Worm (Caenorhabditis elegans) whole organism, L4 larva: Measurements from ENCODE around the gene egl-43.

ENCODE experiments used
- F44E2.7 ChIP-seq: fragments of 200-800 bp; sonication (Bioruptor generic); IDR thresholded peaks from 2 replicates; pipeline ENCODE4 v2.1.2; 2022; ENCODE audit warnings: missing genetic modification characterization, missing compliant biosample characterization
- Y105C5A.15 ChIP-seq: fragments of 200-800 bp; sonication (Bioruptor generic); IDR thresholded peaks from 2 replicates; pipeline ENCODE4 v1.3.6; 2022; ENCODE audit warnings: missing genetic modification characterization, missing compliant biosample characterization
- Y48G9A.11 ChIP-seq: fragments of 200-800 bp; sonication (Bioruptor generic); IDR thresholded peaks from 2 replicates; pipeline ENCODE4 v1.3.6; 2022; ENCODE audit warnings: missing genetic modification reagents, missing genetic modification characterization, missing compliant biosample characterization
- Y75B8A.6 ChIP-seq: fragments of 200-800 bp; sonication (Bioruptor generic); IDR thresholded peaks from 2 replicates; pipeline ENCODE4 v1.3.6; 2022; ENCODE audit warnings: missing genetic modification reagents, missing genetic modification characterization, missing compliant biosample characterization
- ZK546.5 ChIP-seq, 2 experiments: sonication (generic microtip); optimal IDR thresholded peaks; 2 replicates each; lab custom pipeline; 2017; ENCODE audit warnings: missing biosample characterization in 2 of 2, missing genetic modification characterization in 2 of 2
- ama-1 ChIP-seq: fragments of 150-350 bp; optimal IDR thresholded peaks from 2 replicates; lab custom pipeline; 2014; ENCODE audit warnings: inconsistent platforms, mixed read lengths
- arid-1 ChIP-seq: fragments of 200-800 bp; sonication (Bioruptor generic); conservative IDR thresholded peaks from 2 replicates; pipeline ENCODE4 v1.3.6; 2022; ENCODE audit warnings: missing genetic modification reagents, missing genetic modification characterization, missing compliant biosample characterization
- ceh-20 ChIP-seq: fragments of 200-800 bp; sonication (Bioruptor generic); IDR thresholded peaks from 2 replicates; pipeline ENCODE4 v1.3.6; 2022; ENCODE audit warnings: missing genetic modification reagents, missing genetic modification characterization, missing compliant biosample characterization
- ceh-62 ChIP-seq: sonication (generic microtip); optimal IDR thresholded peaks from 2 replicates; lab custom pipeline; 2017; ENCODE audit warnings: missing biosample characterization, missing genetic modification characterization
- ceh-82 ChIP-seq: sonication (generic microtip); optimal IDR thresholded peaks from 2 replicates; lab custom pipeline; 2017; ENCODE audit warnings: missing biosample characterization, missing genetic modification characterization
- ctbp-1 ChIP-seq: fragments of 200-800 bp; sonication (Bioruptor generic); IDR thresholded peaks from 2 replicates; pipeline ENCODE4 v1.3.6; 2022; ENCODE audit warnings: missing genetic modification reagents, missing genetic modification characterization, missing compliant biosample characterization
- daf-16 ChIP-seq, 3 experiments: sonication (generic microtip); optimal IDR thresholded peaks; 2 replicates each; lab custom pipeline; 2016 to 2017; ENCODE audit warnings: missing genetic modification characterization in 3 of 3, missing genetic modification reagents in 3 of 3, mild to moderate bottlenecking in 2 of 3, missing compliant biosample characterization in 2 of 3, missing biosample characterization in 1 of 3, moderate library complexity in 1 of 3
- daf-19 ChIP-seq: fragments of 200-800 bp; sonication (Bioruptor generic); conservative IDR thresholded peaks from 2 replicates; pipeline ENCODE4 v1.3.6; 2022; ENCODE audit warnings: missing genetic modification characterization, missing compliant biosample characterization
- daf-8 ChIP-seq: fragments of 200-800 bp; sonication (Bioruptor generic); IDR thresholded peaks from 2 replicates; pipeline ENCODE4 v1.3.6; 2022; ENCODE audit warnings: missing genetic modification characterization, missing compliant biosample characterization
- dmd-8 ChIP-seq: fragments of 200-800 bp; sonication (Bioruptor generic); IDR thresholded peaks from 2 replicates; pipeline ENCODE4 v1.3.6; 2022; ENCODE audit warnings: missing genetic modification characterization, missing compliant biosample characterization
- dpl-1 ChIP-seq: fragments of 150-350 bp; optimal IDR thresholded peaks from 2 replicates; lab custom pipeline; 2014; ENCODE audit warnings: missing biosample characterization, missing genetic modification reagents, missing genetic modification characterization
- duxl-1 ChIP-seq: sonication (generic microtip); optimal IDR thresholded peaks from 2 replicates; lab custom pipeline; 2016; ENCODE audit warnings: mild to moderate bottlenecking, missing genetic modification characterization, moderate library complexity, missing compliant biosample characterization; ENCODE audit not compliant: poor library complexity
- dve-1 ChIP-seq: sonication (generic microtip); optimal IDR thresholded peaks from 2 replicates; lab custom pipeline; 2017; ENCODE audit warnings: antibody characterized with exemption, mild to moderate bottlenecking, missing genetic modification characterization, missing compliant biosample characterization; ENCODE audit not compliant: insufficient read depth
- egl-27 ChIP-seq: sonication (generic microtip); optimal IDR thresholded peaks from 3 replicates; lab custom pipeline; 2017; ENCODE audit warnings: missing biosample characterization, missing genetic modification reagents, missing genetic modification characterization
- hlh-30 ChIP-seq: sonication (generic microtip); optimal IDR thresholded peaks from 2 replicates; lab custom pipeline; 2017; ENCODE audit warnings: antibody characterized with exemption, mild to moderate bottlenecking, missing genetic modification characterization, missing compliant biosample characterization; ENCODE audit not compliant: insufficient read depth
- jun-1 ChIP-seq: fragments of 150-350 bp; optimal IDR thresholded peaks from 2 replicates; lab custom pipeline; 2014; ENCODE audit warnings: missing biosample characterization, missing genetic modification reagents, missing genetic modification characterization
- lin-1 ChIP-seq: fragments of 200-800 bp; sonication (Bioruptor generic); IDR thresholded peaks from 2 replicates; pipeline ENCODE4 v1.3.6; 2022; ENCODE audit warnings: missing genetic modification reagents, missing genetic modification characterization, missing compliant biosample characterization
- lsy-2 ChIP-seq, 2 experiments: fragments of 150-350 bp in 1 of 2; sonication (generic microtip) in 1 of 2; optimal IDR thresholded peaks; 2 replicates each; lab custom pipeline; 2014 to 2017; ENCODE audit warnings: missing biosample characterization in 2 of 2, missing genetic modification characterization in 2 of 2
- madf-9 ChIP-seq: fragments of 200-800 bp; sonication (Bioruptor generic); conservative IDR thresholded peaks from 2 replicates; pipeline ENCODE4 v1.3.6; 2022; ENCODE audit warnings: missing genetic modification reagents, missing genetic modification characterization, missing compliant biosample characterization
- mxl-2 ChIP-seq: fragments of 200-800 bp; sonication (Bioruptor generic); conservative IDR thresholded peaks from 2 replicates; pipeline ENCODE4 v1.3.6; 2022; ENCODE audit warnings: missing genetic modification reagents, missing genetic modification characterization, missing compliant biosample characterization
- mxl-3 ChIP-seq: fragments of 200-800 bp; sonication (Bioruptor generic); optimal IDR thresholded peaks from 2 replicates; lab custom pipeline; 2018; ENCODE audit warnings: mild to moderate bottlenecking, missing genetic modification characterization, missing compliant biosample characterization
- nhr-10 ChIP-seq: fragments of 150-350 bp; optimal IDR thresholded peaks from 2 replicates; lab custom pipeline; 2014; ENCODE audit warnings: missing biosample characterization, missing genetic modification characterization
- nhr-102 ChIP-seq: sonication (generic microtip); optimal IDR thresholded peaks from 2 replicates; lab custom pipeline; 2016; ENCODE audit warnings: mild to moderate bottlenecking, missing genetic modification characterization, moderate library complexity, missing compliant biosample characterization
- nhr-237 ChIP-seq: sonication (generic microtip); optimal IDR thresholded peaks from 2 replicates; lab custom pipeline; 2017; ENCODE audit warnings: missing biosample characterization, missing genetic modification characterization
- nhr-25 ChIP-seq: sonication (generic microtip); optimal IDR thresholded peaks from 2 replicates; lab custom pipeline; 2017; ENCODE audit warnings: missing genetic modification characterization, mild to moderate bottlenecking, missing compliant biosample characterization, antibody characterized with exemption, moderate library complexity, borderline replicate concordance; ENCODE audit not compliant: insufficient read depth
- nhr-6 ChIP-seq: fragments of 150-350 bp; optimal IDR thresholded peaks from 2 replicates; lab custom pipeline; 2014; ENCODE audit warnings: missing biosample characterization, missing genetic modification characterization
- pqm-1 ChIP-seq: sonication (generic microtip); optimal IDR thresholded peaks from 2 replicates; lab custom pipeline; 2017; ENCODE audit warnings: missing biosample characterization, missing genetic modification characterization
- rbr-2 ChIP-seq: sonication (generic microtip); optimal IDR thresholded peaks from 2 replicates; lab custom pipeline; 2016; ENCODE audit warnings: missing genotype, missing genetic modification characterization, missing compliant biosample characterization
- sdz-12 ChIP-seq: fragments of 200-800 bp; sonication (Bioruptor generic); optimal IDR thresholded peaks from 2 replicates; lab custom pipeline; 2018; ENCODE audit warnings: mild to moderate bottlenecking, missing genetic modification characterization, missing compliant biosample characterization
- set-16 ChIP-seq: fragments of 200-800 bp; sonication (Bioruptor generic); IDR thresholded peaks from 2 replicates; pipeline ENCODE4 v1.3.6; 2022; ENCODE audit warnings: missing genetic modification reagents, missing genetic modification characterization, missing compliant biosample characterization
- unc-130 ChIP-seq: sonication (generic microtip); optimal IDR thresholded peaks from 2 replicates; lab custom pipeline; 2016; ENCODE audit warnings: missing genetic modification reagents, missing genetic modification characterization, missing compliant biosample characterization
- unc-62 ChIP-seq, 3 experiments: fragments of 150-350 bp in 1 of 3; sonication (generic microtip); optimal IDR thresholded peaks in 2 of 3; peaks in 1 of 3; 1 replicate in 1 of 3; 2 replicates in 2 of 3; lab custom pipeline; 2014 to 2017; ENCODE audit warnings: missing biosample characterization in 3 of 3, missing genetic modification characterization in 3 of 3, missing genetic modification reagents in 3 of 3, missing genotype in 1 of 3
- vab-7 ChIP-seq: fragments of 200-800 bp; sonication (Bioruptor generic); IDR thresholded peaks from 2 replicates; pipeline ENCODE4 v1.3.6; 2022; ENCODE audit warnings: missing genetic modification reagents, missing genetic modification characterization, missing compliant biosample characterization
- zfp-2 ChIP-seq: sonication (generic microtip); optimal IDR thresholded peaks from 2 replicates; lab custom pipeline; 2016; ENCODE audit warnings: mild to moderate bottlenecking, missing genetic modification characterization, missing compliant biosample characterization
- zfp-3 ChIP-seq: fragments of 200-800 bp; sonication (Bioruptor generic); conservative IDR thresholded peaks from 2 replicates; pipeline ENCODE4 v1.3.6; 2022; ENCODE audit warnings: missing genetic modification reagents, missing genetic modification characterization, missing compliant biosample characterization
- zip-2 ChIP-seq: fragments of 150-350 bp; optimal IDR thresholded peaks from 2 replicates; lab custom pipeline; 2014; ENCODE audit warnings: missing biosample characterization, missing genetic modification characterization
- ztf-7 ChIP-seq: fragments of 150-350 bp; optimal IDR thresholded peaks from 2 replicates; lab custom pipeline; 2014; ENCODE audit warnings: missing biosample characterization, missing genetic modification characterization

The egl-43 gene

ce11 chrII:9935044-9935599 lies 19.9 kb upstream of the egl-43 start (continued):
- TF ChIP-seq egl-27 (no peak), vab-7 (GFP tag; lab: Robert Waterston, UW) (no peak), Y105C5A.15 (GFP tag; lab: Robert Waterston, UW) (no peak), zfp-3 (no peak), nhr-237 (tag; lab: Kevin White, UChicago) (no peak), zfp-2 (no peak), lsy-2 (tag; optimal IDR thresholded peaks at IDR 0.05; lab: Kevin White, UChicago) (no peak), rbr-2 (tag; lab: Kevin White, UChicago) (no peak), mxl-3 (GFP tag; lab: Kevin White, UChicago) (no peak), jun-1 (tag; lab: Kevin White, UChicago) (no peak), ceh-62 (no peak), arid-1 (no peak), ctbp-1 (GFP tag; lab: Robert Waterston, UW) (no peak), dve-1 (tag; lab: Kevin White, UChicago) (peak; percentile 68), ama-1 (lab: Kevin White, UChicago) (no peak), Y48G9A.11 (GFP tag; lab: Robert Waterston, UW) (no peak), ceh-20 (no peak), madf-9 (GFP tag; lab: Robert Waterston, UW) (0 out of 2 replicates have a peak, but pooled peaks have one; percentile 8), nhr-10 (peak; percentile 3), nhr-102 (no peak), lin-1 (GFP tag; lab: Robert Waterston, UW) (no peak), sdz-12 (GFP tag; lab: Kevin White, UChicago) (no peak), set-16 (GFP tag; lab: Robert Waterston, UW) (no peak), duxl-1 (tag; lab: Kevin White, UChicago) (peak; percentile 26), ztf-7 (tag; lab: Kevin White, UChicago) (no peak), dpl-1 (GFP tag; lab: Kevin White, UChicago) (no peak), mxl-2 (no peak), zip-2 (no peak), ceh-82 (tag; lab: Kevin White, UChicago) (no peak), Y75B8A.6 (GFP tag; lab: Robert Waterston, UW) (no peak), pqm-1 (tag; lab: Kevin White, UChicago) (peak; percentile 53), nhr-6 (tag; lab: Kevin White, UChicago) (no peak), daf-19 (GFP tag; lab: Robert Waterston, UW) (no peak), hlh-30 (no peak), ZK546.5 (tag; optimal IDR thresholded peaks at IDR 0.05; lab: Kevin White, UChicago) (no peak), unc-130 (GFP tag; lab: Kevin White, UChicago) (no peak), dmd-8 (no peak), F44E2.7 (GFP tag; lab: Robert Waterston, UW) (no peak), nhr-25 (tag; lab: Kevin White, UChicago) (peak; percentile 16)

ce11 chrII:9935664-9936063 lies 19.3 kb upstream of the egl-43 start:
- TF ChIP-seq daf-8 (GFP tag; lab: Robert Waterston, UW) (no peak), daf-16 (GFP tag; optimal IDR thresholded peaks at IDR 0.05; lab: Kevin White, UChicago) (no peak), daf-16 (tag; optimal IDR thresholded peaks at IDR 0.05; lab: Kevin White, UChicago) (peak; percentile 21), unc-62 (GFP tag; optimal IDR thresholded peaks at IDR 0.05 in 1 of 2; lab: Kevin White, UChicago) (peak in 1 of 2 experiments; percentile 55), unc-62 (tag; optimal IDR thresholded peaks at IDR 0.05; lab: Kevin White, UChicago) (no peak)
